Worm (Caenorhabditis elegans): ENCODE data around the gene mics-1.

DNA sequence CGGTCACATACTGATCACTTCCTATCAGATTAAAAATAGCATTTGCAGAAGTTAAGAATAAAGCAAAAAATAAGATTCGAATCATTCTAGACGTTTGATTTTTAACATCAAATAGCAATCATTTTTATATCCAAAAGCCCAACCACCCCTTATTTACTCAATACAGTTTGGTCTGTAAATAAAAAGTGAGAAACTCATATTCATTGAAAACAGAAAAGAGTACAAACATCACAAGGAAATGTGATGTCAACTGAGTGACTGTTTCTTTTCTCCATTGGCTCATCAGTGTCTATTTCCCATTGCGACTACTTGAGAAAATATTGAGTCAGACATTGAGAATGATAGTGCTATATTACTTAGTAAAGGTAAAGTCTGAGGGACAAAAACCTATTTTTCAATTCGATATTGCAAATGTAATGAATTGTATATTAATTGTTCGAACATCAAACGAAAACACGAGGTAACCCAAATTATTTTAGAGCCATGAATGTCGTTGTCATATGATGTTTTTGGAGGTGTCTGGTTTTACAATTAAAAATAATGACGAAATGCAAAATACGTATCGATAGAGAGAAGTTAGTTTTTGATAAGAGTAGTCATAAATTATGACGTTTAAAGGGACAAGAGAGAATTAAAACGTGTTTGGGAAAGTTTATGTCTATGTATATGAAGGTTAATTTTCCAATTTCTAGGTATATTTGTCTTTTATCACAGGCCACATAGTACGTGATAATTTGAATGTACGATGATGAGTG, 11.8 kb upstream of the mics-1 start, which contains the start of gene ttr-23:
- TF ChIP-seq lin-32 (GFP tag; optimal IDR thresholded peaks at IDR 0.05) (no peak), unc-120 (tag; optimal IDR thresholded peaks at IDR 0.05; ENCODE audit: poor library complexity, severe bottlenecking) (no peak), nhr-12 (tag; optimal IDR thresholded peaks at IDR 0.05) (no peak), snpc-4 (tag; optimal IDR thresholded peaks at IDR 0.05) (no peak), lin-13 (tag; optimal IDR thresholded peaks at IDR 0.05) (no peak), ceh-39 (tag; optimal IDR thresholded peaks at IDR 0.05) (no peak), sem-2 (GFP tag; optimal IDR thresholded peaks at IDR 0.05) (no peak), lsy-2 (tag; optimal IDR thresholded peaks at IDR 0.05) (no peak), unc-62 (GFP tag; optimal IDR thresholded peaks at IDR 0.05) (no peak), ces-1 (GFP tag; optimal IDR thresholded peaks at IDR 0.05) (no peak), elt-1 (tag; optimal IDR thresholded peaks at IDR 0.05; ENCODE audit: borderline replicate concordance, insufficient read depth) (no peak), nhr-237 (tag; optimal IDR thresholded peaks at IDR 0.05) (no peak), elt-3 (tag; optimal IDR thresholded peaks at IDR 0.05) (no peak)

All from whole organism, mixed stage, embryonic.